Fruit fly (Drosophila melanogaster): Measurements from ENCODE around the gene CG4942.

- TF ChIP-seq Dll (optimal IDR thresholded peaks at IDR 0.05) (no peak), CG8478 (optimal IDR thresholded peaks at IDR 0.05) (no peak), pan (optimal IDR thresholded peaks at IDR 0.05) (no peak), psq (optimal IDR thresholded peaks at IDR 0.05) (no peak), usp (GFP tag; optimal IDR thresholded peaks at IDR 0.05) (no peak)
These were observed 19.9 kb upstream of the CG4942 start for dm6 chr3L:9052798-9053541.
